Fruit fly (Drosophila melanogaster): ENCODE results near the gene RtGEF.

RtGEF gene

DNA sequence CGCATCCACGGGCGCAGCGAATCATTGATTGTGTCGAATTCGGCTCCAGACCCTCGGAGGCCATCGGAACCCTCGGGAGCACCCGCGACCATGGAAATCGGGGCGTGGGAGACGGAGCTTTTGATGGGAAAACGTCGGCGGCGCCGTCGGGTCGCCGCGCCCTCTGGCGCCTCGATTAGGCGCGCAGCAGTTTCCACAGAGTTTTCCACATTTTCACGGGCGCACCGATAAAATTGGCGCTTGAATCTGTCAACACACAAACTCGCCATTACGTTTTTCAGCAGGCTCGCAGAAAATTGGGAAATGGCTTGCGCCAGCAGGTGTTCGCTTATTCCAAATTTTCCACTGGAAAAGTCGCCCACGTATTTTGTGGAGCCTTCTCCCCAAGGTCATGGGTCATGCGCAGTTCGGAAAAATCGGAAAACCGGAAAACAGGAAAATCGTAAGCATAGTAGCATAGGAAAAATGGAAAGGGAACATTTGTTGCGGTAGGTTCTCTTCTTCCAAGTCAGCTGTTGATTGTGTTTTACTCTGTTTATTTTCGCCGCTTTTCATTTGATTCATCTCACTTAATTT is 35.5 kb upstream of the RtGEF start (continued):
- no peak for TF ChIP-seq CG8290 (GFP tag; optimal IDR thresholded peaks at IDR 0.05)
- no peak for TF ChIP-seq CG8290 (tag; optimal IDR thresholded peaks at IDR 0.05)
- TF ChIP-seq Xrp1 (GFP tag; IDR thresholded peaks at IDR 0.05): no peak
- TF ChIP-seq CG13624 (GFP tag; optimal IDR thresholded peaks at IDR 0.05): no peak
- TF ChIP-seq CG12236 (GFP tag; optimal IDR thresholded peaks at IDR 0.05): no peak
- TF ChIP-seq gce (GFP tag; IDR thresholded peaks at IDR 0.05): no peak
- 0 out of 2 replicates have a peak, but pooled peaks have one; percentile 18 for TF ChIP-seq unc-4 (GFP tag; IDR thresholded peaks at IDR 0.05; ENCODE audit: partially characterized antibody)
- no peak for TF ChIP-seq ara (GFP tag; IDR thresholded peaks at IDR 0.05)
- no peak for TF ChIP-seq Poxn (GFP tag; IDR thresholded peaks at IDR 0.05)
- TF ChIP-seq CG13287 (GFP tag; IDR thresholded peaks at IDR 0.05; ENCODE audit: partially characterized antibody): 0 out of 2 replicates have a peak, but pooled peaks have one; percentile 20
- peak in 1 of 2 experiments; percentile 15 for TF ChIP-seq crp (GFP tag; optimal IDR thresholded peaks at IDR 0.05)
- no peak for TF ChIP-seq otp (GFP tag; IDR thresholded peaks at IDR 0.05)
- TF ChIP-seq ab (GFP tag; optimal IDR thresholded peaks at IDR 0.05): no peak
- TF ChIP-seq CG10543 (GFP tag; optimal IDR thresholded peaks at IDR 0.05): peak; percentile 16
- TF ChIP-seq CG8944 (GFP tag; optimal IDR thresholded peaks at IDR 0.05): no peak
- TF ChIP-seq CG11560 (tag; IDR thresholded peaks at IDR 0.05): no peak
- TF ChIP-seq ap (GFP tag; IDR thresholded peaks at IDR 0.05): no peak
- TF ChIP-seq dimm (GFP tag; IDR thresholded peaks at IDR 0.05): no peak
- no peak for TF ChIP-seq CG1647 (GFP tag; optimal IDR thresholded peaks at IDR 0.05)
- no peak for TF ChIP-seq CG15073 (GFP tag; optimal IDR thresholded peaks at IDR 0.05)
- no peak for TF ChIP-seq salm (tag; optimal IDR thresholded peaks at IDR 0.05)
- TF ChIP-seq gsb-n (tag; optimal IDR thresholded peaks at IDR 0.05): peak; percentile 7
- TF ChIP-seq TFAM (GFP tag; optimal IDR thresholded peaks at IDR 0.05): no peak
- TF ChIP-seq CG15601 (tag; optimal IDR thresholded peaks at IDR 0.05): no peak
- peak; percentile 70; the same call in 1 of the 2 replicates for TF ChIP-seq Adf1 (GFP tag; IDR thresholded peaks at IDR 0.05)
- no peak for TF ChIP-seq Vsx1 (GFP tag; optimal IDR thresholded peaks at IDR 0.05)
- TF ChIP-seq peb (GFP tag; IDR thresholded peaks at IDR 0.05): no peak
- peak; percentile 22 for TF ChIP-seq Ets65A (GFP tag)
- no peak for TF ChIP-seq Sox102F (GFP tag; optimal IDR thresholded peaks at IDR 0.05)
- TF ChIP-seq Hr78 (GFP tag; optimal IDR thresholded peaks at IDR 0.05): peak in 1 of 2 experiments; percentile 56
- peak; percentile 15; the same call in 1 of the 2 replicates for TF ChIP-seq Bgb (GFP tag; IDR thresholded peaks at IDR 0.05; ENCODE audit: partially characterized antibody)
- TF ChIP-seq Mrtf (GFP tag; IDR thresholded peaks at IDR 0.05): no peak
- no peak for TF ChIP-seq CG8765 (GFP tag; IDR thresholded peaks at IDR 0.05)
- no peak for TF ChIP-seq CG10431 (GFP tag; optimal IDR thresholded peaks at IDR 0.05)
- TF ChIP-seq ci (GFP tag; IDR thresholded peaks at IDR 0.05): no peak

DNA sequence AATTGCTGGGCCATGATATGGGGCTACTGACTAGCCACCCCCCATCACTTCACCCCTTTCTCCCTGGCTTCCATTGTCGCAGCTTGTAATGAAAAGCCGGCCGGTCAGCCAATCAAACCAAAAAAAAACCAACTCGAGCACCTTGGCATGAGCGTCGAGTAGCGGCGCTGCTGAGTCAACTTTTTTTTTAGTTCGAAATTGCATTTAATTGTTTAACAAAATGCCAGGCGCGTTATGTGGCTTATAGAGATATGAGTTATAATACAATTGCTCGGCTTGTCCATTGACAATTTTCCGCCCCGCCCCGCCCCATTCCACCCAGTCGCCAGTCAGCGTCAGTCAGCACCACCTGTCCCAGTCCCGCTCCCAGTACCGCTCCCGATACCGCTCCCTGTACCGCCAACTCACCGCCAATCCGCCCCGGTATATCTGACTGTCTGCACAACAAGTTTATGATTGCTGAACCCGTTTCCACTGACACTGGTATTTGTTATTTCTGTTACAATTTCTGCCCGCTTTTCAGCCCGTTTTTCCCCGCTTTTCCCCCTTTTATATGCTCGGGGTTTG is 28.9 kb upstream of the RtGEF start:
- TF ChIP-seq Ets65A (GFP tag) (peak; percentile 37), CG17186 (GFP tag; optimal IDR thresholded peaks at IDR 0.05) (no peak), crol (GFP tag; IDR thresholded peaks at IDR 0.05) (peak; percentile 58), Doc3 (GFP tag; IDR thresholded peaks at IDR 0.05; ENCODE audit: partially characterized antibody) (no peak), CG2199 (GFP tag; IDR thresholded peaks at IDR 0.05) (0 out of 3 replicates have a peak, but pooled peaks have one; percentile 11), tap (tag; optimal IDR thresholded peaks at IDR 0.05) (no peak), pan (optimal IDR thresholded peaks at IDR 0.05) (no peak), pan (GFP tag; optimal IDR thresholded peaks at IDR 0.05 in 1 of 2, IDR thresholded peaks at IDR 0.05 in 1 of 2) (no peak), sim (GFP tag; IDR thresholded peaks at IDR 0.05) (no peak), CG12769 (tag; optimal IDR thresholded peaks at IDR 0.05) (peak; percentile 7), CG14050 (GFP tag; IDR thresholded peaks at IDR 0.05) (0 out of 3 replicates have a peak, but pooled peaks have one; percentile 12)
